Fruit fly (Drosophila melanogaster): ENCODE data around the gene nuf.

Gene nuf

dm6 chr3L:14212300-14212893, 21.7 kb downstream of the nuf start:
- no peak for TF ChIP-seq Hr4 (GFP tag; optimal IDR thresholded peaks at IDR 0.05)
- no peak for TF ChIP-seq Hr39 (GFP tag; optimal IDR thresholded peaks at IDR 0.05)
- peak; percentile 100 for TF ChIP-seq CG6808 (GFP tag; optimal IDR thresholded peaks at IDR 0.05)

dm6 chr3L:14216140-14216539, 25.5 kb downstream of the nuf start:
- TF ChIP-seq cyc (GFP tag; optimal IDR thresholded peaks at IDR 0.05) (no peak), achi (GFP tag; optimal IDR thresholded peaks at IDR 0.05) (no peak), CG8632 (GFP tag; optimal IDR thresholded peaks at IDR 0.05) (no peak), Sox102F (GFP tag; optimal IDR thresholded peaks at IDR 0.05) (no peak), Eip78C (GFP tag) (no peak), CG10631 (GFP tag; optimal IDR thresholded peaks at IDR 0.05) (no peak), CG6854 (GFP tag; optimal IDR thresholded peaks at IDR 0.05) (no peak), CG15336 (GFP tag; IDR thresholded peaks at IDR 0.05) (no peak), CG16779 (tag; optimal IDR thresholded peaks at IDR 0.05) (no peak), Sox14 (GFP tag; optimal IDR thresholded peaks at IDR 0.05) (no peak), Hr4 (GFP tag; optimal IDR thresholded peaks at IDR 0.05) (no peak), CG31627 (GFP tag; optimal IDR thresholded peaks at IDR 0.05) (no peak), CG9139 (GFP tag; optimal IDR thresholded peaks at IDR 0.05) (no peak), pdm3 (GFP tag; optimal IDR thresholded peaks at IDR 0.05) (no peak), lz (GFP tag; optimal IDR thresholded peaks at IDR 0.05) (no peak)

DNA sequence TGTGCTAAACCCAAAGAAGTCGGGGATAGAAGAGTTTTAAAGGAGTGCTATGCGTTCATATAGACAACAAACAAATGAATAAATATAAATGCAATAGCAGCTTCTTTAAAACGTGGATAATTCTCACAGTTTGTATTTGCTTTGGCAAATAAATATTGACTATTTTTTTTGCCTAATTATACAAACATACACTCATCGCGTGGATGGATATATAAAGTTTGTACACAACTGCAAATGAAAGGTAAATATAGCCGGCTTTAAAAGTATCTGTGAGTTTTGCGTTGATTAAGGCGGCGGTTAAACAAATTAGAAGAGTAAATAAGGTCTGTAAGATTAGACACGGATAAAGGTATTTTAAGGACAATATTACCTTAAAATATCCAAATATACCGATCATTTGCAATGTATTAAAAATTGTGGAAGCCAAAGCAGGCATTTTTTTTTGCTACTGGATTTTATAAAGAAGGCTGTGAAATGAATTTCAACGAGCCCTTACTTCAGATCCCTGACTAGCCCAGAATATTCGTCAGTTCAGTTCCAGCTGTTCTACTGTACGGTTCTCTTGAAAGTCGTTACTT, 27.1 kb downstream of the nuf start, which contains the start of gene CG7768:
CG7768 (plus strand) TSS at position 528 of the 578 bp plus-strand sequence.
- TF ChIP-seq Eip78C (GFP tag): peak; percentile 2
- peak; percentile 88 for TF ChIP-seq fkh (GFP tag; optimal IDR thresholded peaks at IDR 0.05)
- no peak for TF ChIP-seq CG3919 (GFP tag; optimal IDR thresholded peaks at IDR 0.05)
- 0 out of 3 replicates have a peak, but pooled peaks have one; percentile 38 for TF ChIP-seq eg (GFP tag; IDR thresholded peaks at IDR 0.05)

DNA sequence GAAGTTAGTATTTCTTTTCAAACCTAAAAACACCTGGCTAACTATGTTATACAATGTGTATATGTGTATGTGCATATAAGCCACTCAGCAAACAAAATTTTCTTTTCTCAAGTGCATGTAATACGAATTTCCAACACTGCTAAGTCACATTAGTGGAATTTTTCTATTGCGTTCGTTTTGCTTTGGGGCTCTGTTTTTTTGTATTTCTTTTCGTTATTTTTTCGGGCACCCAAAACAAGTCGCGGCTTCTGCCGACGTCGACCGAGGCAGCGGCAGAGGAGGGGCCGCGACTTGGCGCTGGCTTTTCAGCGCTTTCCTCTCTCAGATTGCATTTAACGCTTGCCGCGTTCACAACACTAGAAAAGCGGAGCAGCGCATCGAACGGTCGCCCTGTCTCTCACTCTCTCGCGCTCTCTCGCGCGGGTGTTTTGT, 28.8 kb downstream of the nuf start:
- TF ChIP-seq CG32006 (GFP tag; optimal IDR thresholded peaks at IDR 0.05): peak; percentile 56
- TF ChIP-seq vri (GFP tag; optimal IDR thresholded peaks at IDR 0.05): no peak
- TF ChIP-seq achi (GFP tag; optimal IDR thresholded peaks at IDR 0.05): no peak
- TF ChIP-seq ss (GFP tag; optimal IDR thresholded peaks at IDR 0.05): no peak
- TF ChIP-seq salr (GFP tag; optimal IDR thresholded peaks at IDR 0.05): peak in 1 of 2 experiments; percentile 10
- peak; percentile 67; the same call in 2 of the 3 replicates for TF ChIP-seq CG8119 (GFP tag; IDR thresholded peaks at IDR 0.05)
- TF ChIP-seq CG10631 (GFP tag; optimal IDR thresholded peaks at IDR 0.05): no peak
- no peak for TF ChIP-seq esn (GFP tag; optimal IDR thresholded peaks at IDR 0.05)
- TF ChIP-seq fkh (GFP tag; optimal IDR thresholded peaks at IDR 0.05): no peak
- no peak for TF ChIP-seq CG4318 (GFP tag; optimal IDR thresholded peaks at IDR 0.05)
- no peak for TF ChIP-seq net (GFP tag; optimal IDR thresholded peaks at IDR 0.05)
- TF ChIP-seq spab (GFP tag; optimal IDR thresholded peaks at IDR 0.05): no peak
- no peak for TF ChIP-seq Ets21C (GFP tag; optimal IDR thresholded peaks at IDR 0.05)
- no peak for TF ChIP-seq CG1621 (tag; optimal IDR thresholded peaks at IDR 0.05)
- peak; percentile 14 for TF ChIP-seq OdsH (GFP tag; optimal IDR thresholded peaks at IDR 0.05)
- no peak for TF ChIP-seq CG31627 (GFP tag; optimal IDR thresholded peaks at IDR 0.05)
- no peak for TF ChIP-seq acj6 (GFP tag; optimal IDR thresholded peaks at IDR 0.05)
- no peak for TF ChIP-seq Sox15 (GFP tag; optimal IDR thresholded peaks at IDR 0.05)
- no peak for TF ChIP-seq Met (GFP tag; optimal IDR thresholded peaks at IDR 0.05)
- no peak for TF ChIP-seq CG10669 (GFP tag; optimal IDR thresholded peaks at IDR 0.05)
- no peak for TF ChIP-seq CG34406 (GFP tag; optimal IDR thresholded peaks at IDR 0.05)
- no peak for TF ChIP-seq Blimp-1 (GFP tag; optimal IDR thresholded peaks at IDR 0.05)
- TF ChIP-seq CG6163 (GFP tag; IDR thresholded peaks at IDR 0.05): peak; percentile 57; the same call in 1 of the 3 replicates
- peak; percentile 44 for TF ChIP-seq Hr4 (GFP tag; optimal IDR thresholded peaks at IDR 0.05)
- no peak for TF ChIP-seq Ets96B (tag; optimal IDR thresholded peaks at IDR 0.05)
- TF ChIP-seq eg (GFP tag; IDR thresholded peaks at IDR 0.05): no peak; the same call in 1 of the 3 replicates
- TF ChIP-seq fd59A (GFP tag; optimal IDR thresholded peaks at IDR 0.05): no peak
- no peak for TF ChIP-seq CG9139 (GFP tag; optimal IDR thresholded peaks at IDR 0.05)
- TF ChIP-seq CG6276 (GFP tag; optimal IDR thresholded peaks at IDR 0.05): peak; percentile 80
- no peak for TF ChIP-seq cyc (GFP tag; optimal IDR thresholded peaks at IDR 0.05)
- peak; percentile 60 for TF ChIP-seq Eip78C (GFP tag)
- TF ChIP-seq CG11762 (GFP tag; optimal IDR thresholded peaks at IDR 0.05; ENCODE audit: insufficient read depth): no peak

Data from whole organism, prepupa.